Worm (Caenorhabditis elegans) whole organism, young adult: ENCODE data around the gene F15E6.9.

Experiments used
- F37B4.10 ChIP-seq: fragments of 200-800 bp; sonication (Bioruptor generic); IDR thresholded peaks from 2 replicates; pipeline ENCODE4 v1.3.6; 2022; ENCODE audit warnings: missing genetic modification characterization, missing compliant biosample characterization
- F52B5.7 ChIP-seq: sonication (generic microtip); optimal IDR thresholded peaks from 2 replicates; lab custom pipeline; 2016; ENCODE audit warnings: mild to moderate bottlenecking, missing genetic modification characterization, missing compliant biosample characterization
- Y53G8AR.9 ChIP-seq: fragments of 200-800 bp; sonication (Bioruptor generic); conservative IDR thresholded peaks from 2 replicates; pipeline ENCODE4 v1.3.6; 2022; ENCODE audit warnings: missing genetic modification reagents, missing genetic modification characterization, missing compliant biosample characterization
- Y56A3A.18 ChIP-seq: fragments of 200-800 bp; sonication (Bioruptor generic); IDR thresholded peaks from 2 replicates; pipeline ENCODE4 v1.3.6; 2022; ENCODE audit warnings: missing genetic modification reagents, missing genetic modification characterization, missing compliant biosample characterization
- Y79H2A.3 ChIP-seq: fragments of 200-800 bp; sonication (Bioruptor generic); conservative IDR thresholded peaks from 2 replicates; pipeline ENCODE4 v1.3.6; 2022; ENCODE audit warnings: missing genetic modification reagents, missing genetic modification characterization, missing compliant biosample characterization
- ama-1 ChIP-seq, 3 experiments: fragments of 150-350 bp in 1 of 3; sonication (generic microtip) in 2 of 3; optimal IDR thresholded peaks; 2 replicates each; lab custom pipeline; 2014 to 2018; ENCODE audit warnings: missing biosample characterization in 2 of 3, missing genetic modification characterization in 2 of 3, missing genetic modification reagents in 2 of 3
- aptf-3 ChIP-seq: fragments of 200-800 bp; sonication (Bioruptor generic); IDR thresholded peaks from 2 replicates; pipeline ENCODE4 v1.3.6; 2022; ENCODE audit warnings: missing genetic modification characterization, missing compliant biosample characterization
- atf-7 ChIP-seq: sonication (generic microtip); optimal IDR thresholded peaks from 2 replicates; lab custom pipeline; 2017; ENCODE audit warnings: mild to moderate bottlenecking, missing genetic modification characterization, missing compliant biosample characterization
- attf-6 ChIP-seq: fragments of 200-800 bp; sonication (Bioruptor generic); IDR thresholded peaks from 2 replicates; pipeline ENCODE4 v1.3.6; 2022; ENCODE audit warnings: missing genetic modification reagents, missing genetic modification characterization, missing compliant biosample characterization
- ccch-3 ChIP-seq: fragments of 200-800 bp; sonication (Bioruptor generic); optimal IDR thresholded peaks from 2 replicates; lab custom pipeline; 2018; ENCODE audit warnings: mild to moderate bottlenecking, missing genetic modification characterization, missing compliant biosample characterization
- ceh-58 ChIP-seq: fragments of 200-800 bp; sonication (Bioruptor generic); IDR thresholded peaks from 2 replicates; pipeline ENCODE4 v1.3.6; 2022; ENCODE audit warnings: missing genetic modification characterization, missing compliant biosample characterization
- ceh-79 ChIP-seq: sonication (generic microtip); optimal IDR thresholded peaks from 2 replicates; lab custom pipeline; 2017; ENCODE audit warnings: mild to moderate bottlenecking, missing genetic modification characterization, missing compliant biosample characterization
- egl-44 ChIP-seq: fragments of 200-800 bp; sonication (Bioruptor generic); IDR thresholded peaks from 2 replicates; pipeline ENCODE4 v1.3.6; 2022; ENCODE audit warnings: missing genetic modification reagents, missing genetic modification characterization, missing compliant biosample characterization
- ekl-4 ChIP-seq: fragments of 200-800 bp; sonication (Bioruptor generic); IDR thresholded peaks from 2 replicates; pipeline ENCODE4 v1.3.6; 2022; ENCODE audit warnings: missing genetic modification reagents, missing genetic modification characterization, missing compliant biosample characterization
- fkh-3 ChIP-seq: sonication (generic microtip); optimal IDR thresholded peaks from 2 replicates; lab custom pipeline; 2016; ENCODE audit warnings: mild to moderate bottlenecking, missing genetic modification characterization, missing compliant biosample characterization
- hlh-26 ChIP-seq: fragments of 200-800 bp; sonication (Bioruptor generic); conservative IDR thresholded peaks from 2 replicates; pipeline ENCODE4 v1.3.6; 2022; ENCODE audit warnings: missing genetic modification reagents, missing genetic modification characterization, missing compliant biosample characterization
- lag-1 ChIP-seq: fragments of 200-800 bp; sonication (Bioruptor generic); IDR thresholded peaks from 2 replicates; pipeline ENCODE4 v1.3.6; 2022; ENCODE audit warnings: missing genetic modification reagents, missing genetic modification characterization, missing compliant biosample characterization
- lin-40 ChIP-seq: sonication (generic microtip); optimal IDR thresholded peaks from 2 replicates; lab custom pipeline; 2016; ENCODE audit warnings: missing genetic modification characterization, mild to moderate bottlenecking, missing compliant biosample characterization, missing genotype, missing genetic modification reagents
- lir-1 ChIP-seq: fragments of 200-800 bp; sonication (Bioruptor generic); conservative IDR thresholded peaks from 2 replicates; pipeline ENCODE4 v1.3.6; 2022; ENCODE audit warnings: missing genetic modification reagents, missing genetic modification characterization, missing compliant biosample characterization
- lsl-1 ChIP-seq: fragments of 200-800 bp; sonication (Bioruptor generic); optimal IDR thresholded peaks from 2 replicates; lab custom pipeline; 2018; ENCODE audit warnings: mild to moderate bottlenecking, missing genetic modification characterization, moderate library complexity, missing compliant biosample characterization
- mxl-1 ChIP-seq: sonication (generic microtip); optimal IDR thresholded peaks from 2 replicates; lab custom pipeline; 2016; ENCODE audit warnings: missing genetic modification characterization, missing compliant biosample characterization
- nhr-90 ChIP-seq: sonication (generic microtip); optimal IDR thresholded peaks from 2 replicates; lab custom pipeline; 2016; ENCODE audit warnings: missing genotype, mild to moderate bottlenecking, missing genetic modification characterization, missing compliant biosample characterization
- pha-4 ChIP-seq: fragments of 150-350 bp; sonication (generic microtip); optimal IDR thresholded peaks from 2 replicates; lab custom pipeline; 2014; ENCODE audit warnings: missing biosample characterization, missing genetic modification reagents, missing genetic modification characterization
- rpc-1 ChIP-seq, 2 experiments: fragments of 150-350 bp in 1 of 2; sonication (generic microtip) in 1 of 2; optimal IDR thresholded peaks; 2 replicates each; lab custom pipeline; 2014 to 2018; ENCODE audit warnings: missing biosample characterization in 1 of 2, missing genetic modification characterization in 1 of 2, missing genetic modification reagents in 1 of 2, missing genotype in 1 of 2
- unc-130 ChIP-seq: sonication (generic microtip); optimal IDR thresholded peaks from 2 replicates; lab custom pipeline; 2016; ENCODE audit warnings: missing genetic modification reagents, missing genetic modification characterization, missing compliant biosample characterization
- unc-62 ChIP-seq: fragments of 150-350 bp; optimal IDR thresholded peaks from 2 replicates; lab custom pipeline; 2014; ENCODE audit warnings: missing biosample characterization, missing genetic modification reagents, missing genetic modification characterization
- ztf-22 ChIP-seq: fragments of 200-800 bp; sonication (Bioruptor generic); optimal IDR thresholded peaks from 2 replicates; lab custom pipeline; 2018; ENCODE audit warnings: mild to moderate bottlenecking, missing genetic modification characterization, moderate library complexity, missing compliant biosample characterization
- ztf-26 ChIP-seq: sonication (generic microtip); optimal IDR thresholded peaks from 2 replicates; lab custom pipeline; 2017; ENCODE audit warnings: missing genetic modification characterization, missing compliant biosample characterization

Gene F15E6.9

ce11 chrIV:4346512-4346911 is 47.6 kb upstream of the F15E6.9 start, which contains the start of gene oac-52:
TSS of gene oac-52 (minus strand) at chrIV:4346612.
- no peak for TF ChIP-seq lir-1 (GFP tag; lab: Robert Waterston, UW)
- TF ChIP-seq lsl-1 (GFP tag; lab: Kevin White, UChicago) = no peak
- TF ChIP-seq atf-7 = no peak
- TF ChIP-seq ztf-22 (GFP tag; lab: Kevin White, UChicago) = no peak
- no peak for TF ChIP-seq unc-62 (GFP tag; lab: Kevin White, UChicago)
- TF ChIP-seq attf-6 (GFP tag; lab: Robert Waterston, UW) = no peak
- TF ChIP-seq lag-1 (GFP tag; lab: Robert Waterston, UW) = no peak
- TF ChIP-seq, all 124 proteins: peak for 0

ce11 chrIV:4344828-4345227 is 45.9 kb upstream of the F15E6.9 start:
- no peak for TF ChIP-seq ccch-3 (GFP tag; lab: Kevin White, UChicago)

ce11 chrIV:4338217-4338616 is 39.3 kb upstream of the F15E6.9 start:
- TF ChIP-seq F52B5.7 = no peak
- TF ChIP-seq aptf-3 (GFP tag; lab: Robert Waterston, UW) = no peak
- no peak for TF ChIP-seq F37B4.10 (GFP tag; lab: Robert Waterston, UW)
- TF ChIP-seq hlh-26 (GFP tag; lab: Robert Waterston, UW) = no peak
- TF ChIP-seq unc-130 (GFP tag; lab: Kevin White, UChicago) = no peak
- TF ChIP-seq mxl-1 (tag; lab: Kevin White, UChicago) = no peak
- TF ChIP-seq ceh-58 (GFP tag; lab: Robert Waterston, UW) = no peak
- no peak for TF ChIP-seq Y79H2A.3 (GFP tag; lab: Robert Waterston, UW)
- no peak for TF ChIP-seq fkh-3 (tag; lab: Kevin White, UChicago)
- no peak for TF ChIP-seq ama-1 (optimal IDR thresholded peaks at IDR 0.05; lab: Kevin White, UChicago)
- TF ChIP-seq ama-1 (GFP tag; optimal IDR thresholded peaks at IDR 0.05; lab: Kevin White, UChicago) = no peak
- TF ChIP-seq Y53G8AR.9 (GFP tag; lab: Robert Waterston, UW) = no peak
- no peak for TF ChIP-seq lir-1 (GFP tag; lab: Robert Waterston, UW)
- no peak for TF ChIP-seq egl-44 (GFP tag; lab: Robert Waterston, UW)

- TF ChIP-seq nhr-90 (tag; lab: Kevin White, UChicago) (no peak), ceh-79 (tag; lab: Kevin White, UChicago) (no peak), lin-40 (tag; lab: Kevin White, UChicago) (no peak), rpc-1 (optimal IDR thresholded peaks at IDR 0.05; lab: Kevin White, UChicago) (no peak), rpc-1 (tag; optimal IDR thresholded peaks at IDR 0.05; lab: Kevin White, UChicago) (no peak)
- TF ChIP-seq, all 124 proteins: peak for 0
Measured at ce11 chrIV:4336139-4336851, 37.4 kb upstream of the F15E6.9 start, which contains the start of the genes W03B1.3 and oac-51. TSS of gene W03B1.3 (minus strand) at chrIV:4336239. TSS of gene oac-51 (plus strand) at chrIV:4336801.

ce11 chrIV:4326445-4326844 is 27.6 kb upstream of the F15E6.9 start, which contains the start of gene trpl-2:
TSS of gene trpl-2 (plus strand) at chrIV:4326654.
- TF ChIP-seq ekl-4 (GFP tag; lab: Robert Waterston, UW) = no peak

- TF ChIP-seq ztf-26 (tag; lab: Kevin White, UChicago) = no peak
- no peak for TF ChIP-seq pha-4 (tag; lab: Kevin White, UChicago)
- TF ChIP-seq Y56A3A.18 (GFP tag; lab: Robert Waterston, UW) = no peak
Measured at ce11 chrIV:4319473-4319872, 20.6 kb upstream of the F15E6.9 start.
